Worm (Caenorhabditis elegans) whole organism, midembryonic: ENCODE results near the gene F02C12.3.

Experiments used
- T22C8.4 ChIP-seq: fragments of 200-800 bp; sonication (Bioruptor generic); IDR thresholded peaks from 2 replicates; pipeline ENCODE4 v1.3.6; 2022; ENCODE audit warnings: missing genetic modification characterization, missing compliant biosample characterization
- cog-1 ChIP-seq: sonication (generic microtip); optimal IDR thresholded peaks from 2 replicates; lab custom pipeline; 2016; ENCODE audit warnings: missing genetic modification characterization, missing compliant biosample characterization
- flt-1 ChIP-seq: fragments of 200-800 bp; sonication (Bioruptor generic); IDR thresholded peaks from 2 replicates; pipeline ENCODE4 v1.3.6; 2022; ENCODE audit warnings: missing genetic modification characterization, missing compliant biosample characterization
- klf-2 ChIP-seq: fragments of 200-800 bp; sonication (Bioruptor generic); conservative IDR thresholded peaks from 2 replicates; pipeline ENCODE4 v1.3.6; 2022; ENCODE audit warnings: missing genetic modification reagents, missing genetic modification characterization, missing compliant biosample characterization
- med-1 ChIP-seq: sonication (generic microtip); optimal IDR thresholded peaks from 2 replicates; lab custom pipeline; 2017; ENCODE audit warnings: missing genetic modification characterization, mild to moderate bottlenecking, missing compliant biosample characterization, antibody characterized with exemption, missing genetic modification reagents; ENCODE audit not compliant: insufficient read depth
- ref-1 ChIP-seq: fragments of 200-800 bp; sonication (Bioruptor generic); conservative IDR thresholded peaks from 2 replicates; pipeline ENCODE4 v1.3.6; 2022; ENCODE audit warnings: missing genetic modification reagents, missing genetic modification characterization, missing compliant biosample characterization
- tab-1 ChIP-seq: fragments of 200-800 bp; sonication (Bioruptor generic); IDR thresholded peaks from 2 replicates; pipeline ENCODE4 v1.3.6; 2022; ENCODE audit warnings: missing genetic modification characterization, missing compliant biosample characterization
- ztf-23 ChIP-seq: fragments of 200-800 bp; sonication (Bioruptor generic); IDR thresholded peaks from 2 replicates; pipeline ENCODE4 v1.3.6; 2022; ENCODE audit warnings: missing genetic modification reagents, missing genetic modification characterization, missing compliant biosample characterization
- ztf-29 ChIP-seq: fragments of 200-800 bp; sonication (Bioruptor generic); IDR thresholded peaks from 2 replicates; pipeline ENCODE4 v1.3.6; 2022; ENCODE audit warnings: missing genetic modification reagents, missing genetic modification characterization, missing compliant biosample characterization

The F02C12.3 gene

DNA sequence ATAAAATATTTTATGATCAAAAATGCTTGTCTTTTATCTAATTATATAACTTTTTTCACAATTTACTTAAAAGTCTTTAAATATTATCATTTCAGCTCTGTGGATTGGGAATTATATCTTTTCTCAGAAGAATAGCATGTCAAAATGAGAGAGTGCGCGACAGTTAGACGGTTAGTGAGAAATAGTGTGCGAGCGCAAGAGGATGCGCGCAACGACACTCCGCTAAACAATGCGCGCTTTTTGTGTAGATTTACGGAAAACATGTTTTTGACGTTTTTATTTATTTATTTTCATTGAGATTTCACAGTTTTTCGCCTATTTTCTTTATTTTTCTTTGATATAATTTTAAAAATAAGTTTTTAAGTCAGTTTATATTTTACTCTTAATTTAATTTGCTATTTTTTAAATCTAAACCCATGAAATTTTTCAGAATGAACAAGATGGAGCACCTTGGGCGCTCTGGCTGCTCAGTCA is at the start of gene F02C12.3:
Gene F02C12.3 (plus strand): TSS at position 424 of the 474 bp plus-strand sequence.
- TF ChIP-seq flt-1 (GFP tag; lab: Robert Waterston, UW) (no peak), ztf-23 (GFP tag; lab: Robert Waterston, UW) (no peak), ref-1 (no peak), med-1 (GFP tag; lab: Kevin White, UChicago) (no peak), tab-1 (GFP tag; lab: Robert Waterston, UW) (no peak), cog-1 (tag; lab: Kevin White, UChicago) (peak; percentile 44), T22C8.4 (GFP tag; lab: Robert Waterston, UW) (no peak), ztf-29 (GFP tag; lab: Robert Waterston, UW) (no peak)

DNA sequence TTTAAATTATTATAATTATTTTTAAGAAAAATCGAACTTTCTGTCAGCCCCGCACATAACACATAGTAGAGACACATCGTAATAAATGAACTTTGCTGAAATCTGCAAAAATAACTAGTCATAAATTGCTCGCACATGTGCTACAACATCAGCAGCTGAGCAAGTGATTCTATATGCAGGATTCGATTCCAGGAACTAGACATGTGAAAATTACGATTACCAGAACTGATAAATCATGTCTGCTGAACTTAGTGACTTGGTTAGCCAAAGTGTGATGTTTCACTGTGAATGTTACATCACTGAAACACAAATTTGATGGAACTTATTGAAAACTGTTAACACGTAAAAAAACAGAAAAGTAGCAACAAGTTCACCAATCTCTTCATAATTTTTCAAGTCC is 49.5 kb upstream of the F02C12.3 start:
- TF ChIP-seq flt-1 (GFP tag; lab: Robert Waterston, UW): no peak
- TF ChIP-seq klf-2 (GFP tag; lab: Robert Waterston, UW): no peak
- no peak for TF ChIP-seq ztf-23 (GFP tag; lab: Robert Waterston, UW)

DNA sequence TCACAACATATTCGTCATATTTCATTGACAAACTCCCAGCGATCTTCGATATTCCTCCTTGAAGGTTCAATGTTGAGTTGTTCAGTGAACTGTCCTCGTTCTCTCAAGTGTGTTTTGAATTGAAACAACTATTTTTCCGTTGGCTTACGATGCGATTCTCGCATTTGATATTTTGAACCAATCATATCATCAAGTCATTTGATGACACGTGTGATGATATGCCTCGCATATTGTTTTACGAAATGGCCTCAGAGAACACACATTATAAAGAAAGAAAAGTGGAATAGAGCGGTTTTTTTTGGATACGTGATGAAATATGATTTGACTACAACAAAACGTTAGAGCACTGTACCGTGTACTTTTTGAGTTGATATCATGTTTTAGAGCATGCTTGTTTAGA is 48.4 kb upstream of the F02C12.3 start:
- TF ChIP-seq tab-1 (GFP tag; lab: Robert Waterston, UW) (no peak), med-1 (GFP tag; lab: Kevin White, UChicago) (no peak), T22C8.4 (GFP tag; lab: Robert Waterston, UW) (no peak), ztf-23 (GFP tag; lab: Robert Waterston, UW) (no peak), flt-1 (GFP tag; lab: Robert Waterston, UW) (no peak), klf-2 (GFP tag; lab: Robert Waterston, UW) (no peak), cog-1 (tag; lab: Kevin White, UChicago) (no peak), ztf-29 (GFP tag; lab: Robert Waterston, UW) (no peak), ref-1 (no peak)

DNA sequence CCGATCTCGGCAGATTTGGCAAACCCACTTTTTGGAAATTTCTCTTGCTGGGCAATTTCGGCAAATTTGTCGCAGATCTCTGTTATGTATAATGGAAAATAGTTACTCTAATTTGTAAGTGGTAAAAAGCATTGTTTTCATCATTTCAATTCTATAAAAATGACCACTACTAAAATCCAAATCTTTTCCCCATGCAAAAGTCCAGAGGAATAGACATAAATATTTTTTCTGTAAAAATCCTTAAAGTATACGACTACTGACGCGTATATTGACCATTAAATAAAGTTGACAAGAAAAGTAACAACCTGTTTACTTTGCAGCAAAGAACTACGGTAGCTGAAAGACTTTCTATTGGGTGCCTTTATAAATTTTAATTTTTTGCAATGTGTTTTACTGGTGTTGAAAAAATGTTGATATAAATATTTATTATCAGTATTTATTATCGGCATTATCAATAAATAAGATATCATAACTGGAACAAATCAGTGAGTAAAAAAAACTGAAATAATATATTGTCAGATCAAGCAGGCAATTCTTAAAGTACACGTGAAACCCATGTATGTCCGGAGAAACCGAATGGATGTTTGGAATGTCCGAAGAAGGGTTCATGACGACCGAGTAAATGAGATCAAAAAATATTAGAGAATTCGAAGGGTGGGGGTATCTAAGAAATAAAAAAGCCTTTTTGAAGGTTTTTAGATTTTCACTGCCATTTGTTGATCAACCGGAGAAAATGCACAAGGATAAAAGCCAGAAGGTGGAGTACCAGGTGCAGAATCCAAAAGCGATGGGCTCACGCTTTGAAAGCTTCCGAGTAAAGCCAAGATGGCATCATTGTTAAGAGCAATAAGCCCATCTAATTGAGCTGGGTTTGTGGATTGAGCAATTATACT is 47.3 kb upstream of the F02C12.3 start:
- TF ChIP-seq T22C8.4 (GFP tag; lab: Robert Waterston, UW) (no peak), ztf-23 (GFP tag; lab: Robert Waterston, UW) (no peak), ztf-29 (GFP tag; lab: Robert Waterston, UW) (no peak), med-1 (GFP tag; lab: Kevin White, UChicago) (no peak), flt-1 (GFP tag; lab: Robert Waterston, UW) (no peak), tab-1 (GFP tag; lab: Robert Waterston, UW) (no peak), cog-1 (tag; lab: Kevin White, UChicago) (no peak), klf-2 (GFP tag; lab: Robert Waterston, UW) (no peak), ref-1 (no peak)

DNA sequence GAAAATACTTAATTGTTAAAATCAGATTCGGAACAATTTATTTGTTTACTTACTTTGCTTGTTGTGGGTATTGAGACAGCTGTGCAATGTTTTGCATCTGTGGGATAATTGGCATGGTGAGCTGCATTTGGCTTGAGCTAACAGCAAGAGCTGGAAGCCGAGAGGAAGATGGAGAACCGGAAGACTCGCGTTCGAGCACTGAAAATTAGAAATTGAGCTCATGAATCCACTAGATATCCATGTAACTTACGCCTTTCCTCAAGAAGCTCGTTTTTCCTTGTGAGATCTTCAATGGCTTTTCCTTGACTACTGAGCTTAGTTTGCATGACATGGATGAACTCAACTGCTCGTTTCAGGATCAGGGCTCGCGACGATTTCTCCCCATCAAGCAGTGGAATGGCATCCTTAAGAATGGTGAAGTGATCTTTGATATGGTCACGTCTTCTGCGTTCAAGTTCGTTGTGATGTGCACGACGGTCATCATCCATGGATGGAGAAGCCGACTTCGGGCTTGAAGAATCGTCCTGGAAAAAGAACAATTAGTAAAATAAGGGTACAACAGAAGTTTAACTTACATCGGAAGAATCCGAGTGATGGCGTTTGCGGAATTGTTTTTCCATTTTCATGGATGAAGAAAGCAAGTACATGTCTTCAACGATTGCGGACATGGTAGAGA is 46.5 kb upstream of the F02C12.3 start:
- TF ChIP-seq tab-1 (GFP tag; lab: Robert Waterston, UW): no peak
- no peak for TF ChIP-seq T22C8.4 (GFP tag; lab: Robert Waterston, UW)
- no peak for TF ChIP-seq flt-1 (GFP tag; lab: Robert Waterston, UW)
- no peak for TF ChIP-seq ref-1
- no peak for TF ChIP-seq ztf-23 (GFP tag; lab: Robert Waterston, UW)
- no peak for TF ChIP-seq cog-1 (tag; lab: Kevin White, UChicago)
- no peak for TF ChIP-seq med-1 (GFP tag; lab: Kevin White, UChicago)
- TF ChIP-seq klf-2 (GFP tag; lab: Robert Waterston, UW): no peak
- TF ChIP-seq ztf-29 (GFP tag; lab: Robert Waterston, UW): no peak

DNA sequence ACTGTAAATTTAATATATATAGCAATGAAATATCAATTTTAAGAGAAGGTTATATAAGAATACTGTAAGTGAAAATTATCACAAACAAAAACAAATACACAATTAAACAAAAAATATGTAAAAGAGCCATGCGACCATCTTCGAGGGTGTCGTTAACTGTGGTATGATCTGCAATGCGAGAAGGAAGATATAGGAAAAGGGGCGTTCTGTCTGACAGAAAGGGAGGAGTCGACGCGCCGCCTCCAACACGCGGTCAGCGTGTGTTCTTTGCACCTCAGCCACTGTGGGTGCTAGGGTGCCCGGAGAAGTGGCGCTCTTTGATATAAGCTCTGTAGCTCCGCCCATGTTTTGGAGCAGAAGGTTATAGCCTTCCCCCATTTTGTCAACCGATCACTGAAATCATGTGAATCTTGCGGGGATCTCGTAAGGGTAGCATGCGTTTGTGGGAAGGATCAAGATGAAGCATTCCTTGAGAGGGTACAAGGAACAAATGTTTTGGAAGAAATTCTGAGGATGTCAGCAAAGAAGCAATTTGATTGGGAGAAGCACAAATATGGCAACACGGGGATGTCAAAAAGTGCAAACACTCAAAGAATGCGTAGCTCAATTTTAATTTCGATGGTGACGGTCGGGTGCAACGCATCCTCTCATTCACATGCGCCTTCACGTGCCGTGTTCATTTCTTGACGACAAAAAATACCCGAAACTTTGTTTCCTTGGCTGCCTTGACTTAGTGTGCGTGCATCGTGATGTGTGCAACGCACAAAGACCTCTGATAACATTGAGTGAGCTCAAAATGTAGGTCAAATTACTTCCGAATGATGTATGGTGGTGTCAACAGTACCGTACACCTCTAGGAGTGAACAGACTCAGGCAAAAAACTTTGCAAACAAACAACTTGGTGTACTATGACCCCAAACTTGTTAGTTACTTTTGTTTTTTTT is 45.7 kb upstream of the F02C12.3 start, which contains the start of gene mxl-3:
Gene mxl-3 (minus strand): TSS at position 1 of the 944 bp plus-strand sequence.
- TF ChIP-seq flt-1 (GFP tag; lab: Robert Waterston, UW): no peak
- no peak for TF ChIP-seq tab-1 (GFP tag; lab: Robert Waterston, UW)
- no peak for TF ChIP-seq ztf-29 (GFP tag; lab: Robert Waterston, UW)
- TF ChIP-seq ref-1: no peak
- TF ChIP-seq ztf-23 (GFP tag; lab: Robert Waterston, UW): no peak
- no peak for TF ChIP-seq T22C8.4 (GFP tag; lab: Robert Waterston, UW)
- no peak for TF ChIP-seq med-1 (GFP tag; lab: Kevin White, UChicago)
- no peak for TF ChIP-seq klf-2 (GFP tag; lab: Robert Waterston, UW)
- TF ChIP-seq cog-1 (tag; lab: Kevin White, UChicago): no peak

DNA sequence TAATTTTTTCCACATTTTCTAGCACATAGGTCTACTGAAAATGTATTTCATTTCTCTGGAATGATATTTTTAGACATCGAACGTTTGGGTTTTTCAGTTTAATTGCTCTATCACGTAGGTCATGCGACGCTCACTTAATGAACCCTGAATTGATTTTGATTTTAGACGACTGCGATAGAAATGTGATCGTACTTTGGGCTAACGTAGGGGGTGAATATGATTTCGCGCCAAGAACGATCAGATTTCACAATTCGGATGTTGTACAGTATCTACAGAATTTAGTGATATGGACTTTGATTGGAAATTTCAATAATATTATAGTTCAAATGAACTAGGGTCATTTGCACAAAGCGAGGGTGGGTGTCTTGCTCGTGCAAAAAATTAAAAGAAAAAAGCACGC is 44.6 kb upstream of the F02C12.3 start:
- no peak for TF ChIP-seq ztf-29 (GFP tag; lab: Robert Waterston, UW)
- no peak for TF ChIP-seq med-1 (GFP tag; lab: Kevin White, UChicago)
- TF ChIP-seq ztf-23 (GFP tag; lab: Robert Waterston, UW): no peak
- no peak for TF ChIP-seq tab-1 (GFP tag; lab: Robert Waterston, UW)
- TF ChIP-seq cog-1 (tag; lab: Kevin White, UChicago): no peak
- no peak for TF ChIP-seq klf-2 (GFP tag; lab: Robert Waterston, UW)
- no peak for TF ChIP-seq flt-1 (GFP tag; lab: Robert Waterston, UW)
- no peak for TF ChIP-seq ref-1

DNA sequence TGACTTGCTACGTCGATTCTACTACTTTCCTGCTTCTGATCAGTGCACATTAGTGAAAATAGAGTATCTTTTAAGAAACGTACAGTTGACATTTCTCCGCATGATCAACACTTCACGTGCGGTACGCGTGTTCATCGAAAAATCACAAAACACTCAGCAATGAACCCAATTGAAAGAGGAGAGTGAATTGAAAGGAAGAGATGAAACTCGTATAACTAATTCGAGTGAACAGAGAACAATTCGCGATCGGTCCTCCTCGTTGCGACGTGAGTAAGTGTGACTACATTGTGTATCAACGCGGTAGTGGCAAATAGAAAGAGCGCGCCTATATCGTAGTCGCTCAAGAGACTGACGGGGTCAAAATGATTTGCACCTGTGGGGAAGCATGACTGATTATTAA is 43.2 kb upstream of the F02C12.3 start:
- no peak for TF ChIP-seq cog-1 (tag; lab: Kevin White, UChicago)
- TF ChIP-seq T22C8.4 (GFP tag; lab: Robert Waterston, UW): no peak
- TF ChIP-seq ztf-29 (GFP tag; lab: Robert Waterston, UW): no peak
- TF ChIP-seq ztf-23 (GFP tag; lab: Robert Waterston, UW): no peak
- no peak for TF ChIP-seq flt-1 (GFP tag; lab: Robert Waterston, UW)
- no peak for TF ChIP-seq ref-1
- TF ChIP-seq tab-1 (GFP tag; lab: Robert Waterston, UW): no peak
- no peak for TF ChIP-seq med-1 (GFP tag; lab: Kevin White, UChicago)
